Worm (Caenorhabditis elegans) whole organism, L1 larva: ENCODE measurements around the gene rpap-2.

Experiments
- alr-1 ChIP-seq: fragments of 200-800 bp; sonication (Bioruptor generic); optimal IDR thresholded peaks from 2 replicates; lab custom pipeline; 2018; ENCODE audit warnings: borderline replicate concordance, mild to moderate bottlenecking, missing genetic modification characterization, missing compliant biosample characterization
- ces-1 ChIP-seq: fragments of 150-350 bp; optimal IDR thresholded peaks from 2 replicates; lab custom pipeline; 2014; ENCODE audit warnings: missing biosample characterization, missing genetic modification reagents, missing genetic modification characterization
- elt-3 ChIP-seq, 6 experiments: fragments of 150-350 bp in 1 of 6; sonication (generic microtip); optimal IDR thresholded peaks; 2 replicates each; lab custom pipeline; 2017 to 2018; ENCODE audit warnings: missing biosample characterization in 6 of 6, missing genetic modification characterization in 6 of 6, inconsistent platforms in 1 of 6
- fos-1 ChIP-seq: fragments of 150-350 bp; optimal IDR thresholded peaks from 2 replicates; lab custom pipeline; 2014; ENCODE audit warnings: missing biosample characterization, missing genetic modification characterization
- mab-9 ChIP-seq: fragments of 200-800 bp; sonication (Bioruptor generic); IDR thresholded peaks from 2 replicates; pipeline ENCODE4 v1.3.6; 2022; ENCODE audit warnings: missing genetic modification reagents, missing genetic modification characterization, missing compliant biosample characterization
- nhr-12 ChIP-seq: sonication (generic microtip); optimal IDR thresholded peaks from 2 replicates; lab custom pipeline; 2017; ENCODE audit warnings: missing biosample characterization, missing genetic modification characterization
- nhr-90 ChIP-seq: sonication (generic microtip); optimal IDR thresholded peaks from 2 replicates; lab custom pipeline; 2016; ENCODE audit warnings: mild to moderate bottlenecking, missing genetic modification characterization, missing compliant biosample characterization; ENCODE audit not compliant: poor library complexity
- pqm-1 ChIP-seq: sonication (generic microtip); optimal IDR thresholded peaks from 3 replicates; lab custom pipeline; 2017; ENCODE audit warnings: missing biosample characterization, missing genetic modification characterization
- tlp-1 ChIP-seq: fragments of 150-350 bp; optimal IDR thresholded peaks from 2 replicates; lab custom pipeline; 2014; ENCODE audit warnings: missing biosample characterization, missing genetic modification characterization

DNA sequence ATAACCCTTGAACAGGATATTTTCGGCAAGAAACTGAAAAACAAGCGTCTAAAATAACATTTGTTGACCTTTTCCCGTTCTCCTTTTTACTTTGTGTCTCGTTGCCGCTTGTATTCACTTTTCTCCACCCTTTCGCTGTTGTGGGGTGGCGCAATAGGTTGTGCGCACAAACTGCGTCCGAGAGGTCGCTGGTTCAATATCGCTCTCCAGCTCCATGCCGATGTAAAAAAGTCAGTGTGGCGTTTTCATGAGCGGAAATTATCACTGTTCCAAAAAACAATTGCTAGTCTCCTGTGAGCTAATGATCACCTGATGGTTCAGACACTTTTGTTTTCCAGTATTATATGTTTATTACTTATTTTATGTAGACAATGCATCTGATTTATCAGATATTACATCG is 30.2 kb upstream of the rpap-2 start:
- TF ChIP-seq mab-9 (GFP tag; lab: Robert Waterston, UW) (peak; percentile 38; the same call in 1 of the 2 replicates), pqm-1 (no peak), nhr-90 (tag; lab: Kevin White, UChicago) (peak; percentile 65), alr-1 (tag; lab: Kevin White, UChicago) (no peak), ces-1 (GFP tag; lab: Kevin White, UChicago) (no peak), fos-1 (tag; lab: Kevin White, UChicago) (peak; percentile 16), elt-3 (tag; optimal IDR thresholded peaks at IDR 0.05; lab: Kevin White, UChicago) (peak in 2 of 6 experiments; percentile 4 to 11), tlp-1 (tag; lab: Kevin White, UChicago) (no peak), nhr-12 (no peak)
